Fruit fly (Drosophila melanogaster) whole organism, embryonic: Measurements from ENCODE around the gene CG33489.

ENCODE experiments used
- Awh ChIP-seq: fragments of 200-800 bp; sonication (Bioruptor generic); IDR thresholded peaks from 2 replicates; pipeline ENCODE4, ENCODE4 v1.3.6; 2022; ENCODE audit warnings: missing biosample characterization, missing genetic modification characterization
- BtbVII ChIP-seq: fragments of 200-800 bp; sonication (Bioruptor generic); optimal IDR thresholded peaks from 3 replicates; lab custom pipeline; 2017; ENCODE audit warnings: missing biosample characterization, mild to moderate bottlenecking, missing genetic modification characterization
- CG10654 ChIP-seq: fragments of 200-800 bp; sonication (Bioruptor generic); optimal IDR thresholded peaks from 2 replicates; lab custom pipeline; 2016; ENCODE audit warnings: missing biosample characterization, missing genetic modification characterization
- CG11723 ChIP-seq: fragments of 200-800 bp; sonication (Bioruptor generic); optimal IDR thresholded peaks from 2 replicates; lab custom pipeline; 2017; ENCODE audit warnings: missing biosample characterization, mild to moderate bottlenecking, missing genetic modification characterization
- CG12659 ChIP-seq: fragments of 200-800 bp; sonication (Bioruptor generic); optimal IDR thresholded peaks from 3 replicates; lab custom pipeline; 2017; ENCODE audit warnings: mild to moderate bottlenecking, missing biosample characterization, missing genetic modification reagents, missing genetic modification characterization
- CG13287 ChIP-seq: fragments of 200-800 bp; sonication (Bioruptor generic); IDR thresholded peaks from 2 replicates; pipeline ENCODE4 v1.3.6; 2022; ENCODE audit warnings: missing biosample characterization, missing genetic modification characterization; ENCODE audit not compliant: partially characterized antibody
- CG13775 ChIP-seq: fragments of 200-800 bp; sonication (Bioruptor generic); optimal IDR thresholded peaks from 3 replicates; lab custom pipeline; 2017; ENCODE audit warnings: missing biosample characterization, mild to moderate bottlenecking, missing genetic modification characterization
- CG17568 ChIP-seq: fragments of 200-800 bp; sonication (Bioruptor generic); optimal IDR thresholded peaks from 2 replicates; lab custom pipeline; 2018; ENCODE audit warnings: missing biosample characterization, mild to moderate bottlenecking, missing genetic modification characterization, moderate library complexity
- CG18262 ChIP-seq: fragments of 200-800 bp; optimal IDR thresholded peaks from 3 replicates; lab custom pipeline; 2019; ENCODE audit warnings: missing biosample characterization, mild to moderate bottlenecking, missing genetic modification characterization, moderate library complexity
- CG32767 ChIP-seq: fragments of 200-800 bp; sonication (Bioruptor generic); IDR thresholded peaks from 2 replicates; pipeline ENCODE4 v1.3.6; 2022; ENCODE audit warnings: missing biosample characterization, missing genetic modification characterization
- CG33557 ChIP-seq: fragments of 200-800 bp; sonication (Bioruptor generic); optimal IDR thresholded peaks from 2 replicates; lab custom pipeline; 2019; ENCODE audit warnings: missing biosample characterization, mild to moderate bottlenecking, missing genetic modification characterization, moderate library complexity
- CG4328 ChIP-seq: fragments of 200-800 bp; sonication (Bioruptor generic); optimal IDR thresholded peaks from 3 replicates; lab custom pipeline; 2017; ENCODE audit warnings: missing biosample characterization, missing genetic modification reagents, missing genetic modification characterization
- CG6813 ChIP-seq: fragments of 200-800 bp; sonication (Bioruptor generic); optimal IDR thresholded peaks from 2 replicates; lab custom pipeline; 2017; ENCODE audit warnings: missing biosample characterization, missing genetic modification characterization, mild to moderate bottlenecking, moderate library complexity, missing genetic modification reagents
- CG7745 ChIP-seq: fragments of 200-800 bp; sonication (Bioruptor generic); optimal IDR thresholded peaks from 2 replicates; lab custom pipeline; 2018; ENCODE audit warnings: missing biosample characterization, mild to moderate bottlenecking, missing genetic modification characterization, moderate library complexity
- CG7786 ChIP-seq: fragments of 200-800 bp; sonication (Bioruptor generic); optimal IDR thresholded peaks from 2 replicates; lab custom pipeline; 2016; ENCODE audit warnings: missing biosample characterization, missing genetic modification characterization
- CG8944 ChIP-seq: fragments of 200-800 bp; sonication (Bioruptor generic); optimal IDR thresholded peaks from 3 replicates; lab custom pipeline; 2016; ENCODE audit warnings: missing biosample characterization, missing genetic modification characterization
- CG9797 ChIP-seq: fragments of 200-800 bp; sonication (Bioruptor generic); optimal IDR thresholded peaks from 3 replicates; lab custom pipeline; 2018; ENCODE audit warnings: missing biosample characterization, mild to moderate bottlenecking, missing genetic modification characterization
- CG9932 ChIP-seq: fragments of 200-800 bp; sonication (Bioruptor generic); IDR thresholded peaks from 2 replicates; pipeline ENCODE4 v1.3.6; 2022; ENCODE audit warnings: missing biosample characterization, missing genetic modification characterization
- Elba2 ChIP-seq: fragments of 200-800 bp; sonication (Bioruptor generic); optimal IDR thresholded peaks from 3 replicates; lab custom pipeline; 2016; ENCODE audit warnings: missing biosample characterization, missing genetic modification characterization
- Ets97D ChIP-seq: fragments of 200-800 bp; sonication (Bioruptor generic); optimal IDR thresholded peaks from 3 replicates; lab custom pipeline; 2016; ENCODE audit warnings: missing biosample characterization, missing genetic modification characterization
- Fer2 ChIP-seq: fragments of 200-800 bp; sonication (Bioruptor generic); optimal IDR thresholded peaks from 2 replicates; lab custom pipeline; 2018; ENCODE audit warnings: missing biosample characterization, mild to moderate bottlenecking, missing genetic modification characterization, moderate library complexity
- Hsf ChIP-seq: fragments of 200-800 bp; sonication (Bioruptor generic); optimal IDR thresholded peaks from 3 replicates; lab custom pipeline; 2016; ENCODE audit warnings: missing biosample characterization, missing genetic modification characterization
- Med ChIP-seq: fragments of 200-800 bp; sonication (Bioruptor generic); peaks from one replicate; lab custom pipeline; 2016; ENCODE audit warnings: missing biosample characterization, missing genetic modification characterization, mild to moderate bottlenecking, inconsistent platforms, moderate library complexity
- Myb ChIP-seq: fragments of 200-800 bp; sonication (Bioruptor generic); optimal IDR thresholded peaks from 2 replicates; lab custom pipeline; 2016; ENCODE audit warnings: missing biosample characterization, missing genetic modification characterization
- Pdp1 ChIP-seq, 2 experiments: fragments of 200-800 bp; sonication (Bioruptor generic); optimal IDR thresholded peaks; 3 replicates each; lab custom pipeline; 2016; ENCODE audit warnings: missing biosample characterization in 2 of 2, missing genetic modification characterization in 2 of 2, mild to moderate bottlenecking in 1 of 2, moderate library complexity in 1 of 2
- Ravus ChIP-seq: fragments of 200-800 bp; sonication (Bioruptor generic); IDR thresholded peaks from 2 replicates; pipeline ENCODE4 v1.3.6; 2022; ENCODE audit warnings: missing biosample characterization, missing genetic modification characterization
- Stat92E ChIP-seq, 3 experiments: fragments of >200 bp in 2 of 3; fragments of 200-800 bp in 1 of 3; sonication (Bioruptor generic) in 1 of 3; optimal IDR thresholded peaks; 2 replicates each; lab custom pipeline; 2017 to 2019; ENCODE audit warnings: missing biosample characterization in 3 of 3, missing genetic modification characterization in 3 of 3, mild to moderate bottlenecking in 1 of 3, moderate library complexity in 1 of 3
- abd-A ChIP-seq: fragments of 200-800 bp; sonication (Bioruptor generic); optimal IDR thresholded peaks from 3 replicates; lab custom pipeline; 2019; ENCODE audit warnings: missing biosample characterization, mild to moderate bottlenecking, missing genetic modification characterization, moderate library complexity
- al ChIP-seq: fragments of 200-800 bp; sonication (Bioruptor generic); IDR thresholded peaks from 2 replicates; pipeline ENCODE4 v1.3.6; 2022; ENCODE audit warnings: missing biosample characterization, missing genetic modification characterization
- aop ChIP-seq: fragments of 200-800 bp; sonication (Bioruptor generic); IDR thresholded peaks from 2 replicates; pipeline ENCODE4 v1.3.6; 2022; ENCODE audit warnings: missing biosample characterization, missing genetic modification characterization
- ara ChIP-seq: fragments of 200-800 bp; sonication (Bioruptor generic); IDR thresholded peaks from 2 replicates; pipeline ENCODE4 v1.3.6; 2022; ENCODE audit warnings: missing biosample characterization, missing genetic modification characterization
- bbx ChIP-seq: fragments of 200-800 bp; sonication (Bioruptor generic); IDR thresholded peaks from 2 replicates; pipeline ENCODE4 v1.3.6; 2022; ENCODE audit warnings: missing biosample characterization, missing genetic modification characterization; ENCODE audit not compliant: partially characterized antibody
- croc ChIP-seq: fragments of 200-800 bp; sonication (Bioruptor generic); conservative IDR thresholded peaks from 3 replicates; pipeline ENCODE4 v1.3.6; 2022; ENCODE audit warnings: missing biosample characterization, missing genetic modification characterization
- en ChIP-seq: fragments of 200-800 bp; sonication (Bioruptor generic); optimal IDR thresholded peaks from 2 replicates; lab custom pipeline; 2016; ENCODE audit warnings: missing biosample characterization, missing genetic modification characterization
- gcm2 ChIP-seq: fragments of 200-800 bp; sonication (Bioruptor generic); optimal IDR thresholded peaks from 2 replicates; lab custom pipeline; 2016; ENCODE audit warnings: missing biosample characterization, missing genetic modification characterization
- hb ChIP-seq: fragments of 200-800 bp; sonication (Bioruptor generic); IDR thresholded peaks from 3 replicates; pipeline ENCODE4 v1.3.6; 2022; ENCODE audit warnings: missing biosample characterization, missing genetic modification characterization; ENCODE audit not compliant: partially characterized antibody
- inv ChIP-seq: fragments of 200-800 bp; sonication (Bioruptor generic); IDR thresholded peaks from 2 replicates; pipeline ENCODE4 v1.3.6; 2022; ENCODE audit warnings: missing biosample characterization, missing genetic modification characterization; ENCODE audit not compliant: partially characterized antibody
- nau ChIP-seq: fragments of 200-800 bp; sonication (Bioruptor generic); optimal IDR thresholded peaks from 3 replicates; lab custom pipeline; 2017; ENCODE audit warnings: missing biosample characterization, mild to moderate bottlenecking, missing genetic modification characterization, missing genetic modification reagents
- pb ChIP-seq: fragments of 200-800 bp; sonication (Bioruptor generic); optimal IDR thresholded peaks from 3 replicates; lab custom pipeline; 2016; ENCODE audit warnings: missing biosample characterization, missing genetic modification characterization
- pfk ChIP-seq: fragments of 200-800 bp; sonication (Bioruptor generic); optimal IDR thresholded peaks from 2 replicates; lab custom pipeline; 2018; ENCODE audit warnings: missing biosample characterization, mild to moderate bottlenecking, missing genetic modification characterization, moderate library complexity
- ranshi ChIP-seq: fragments of 200-800 bp; sonication (Bioruptor generic); IDR thresholded peaks from 2 replicates; pipeline ENCODE4 v1.3.6; 2022; ENCODE audit warnings: missing biosample characterization, missing genetic modification characterization
- sens ChIP-seq: fragments of 200-800 bp; sonication (Bioruptor generic); peaks from one replicate; lab custom pipeline; 2016; ENCODE audit warnings: missing biosample characterization, missing genetic modification characterization
- slbo ChIP-seq: fragments of 200-800 bp; sonication (Bioruptor generic); IDR thresholded peaks from 2 replicates; pipeline ENCODE4 v1.3.6; 2022; ENCODE audit warnings: missing biosample characterization, missing genetic modification characterization
- sna ChIP-seq: fragments of 200-800 bp; sonication (Bioruptor generic); IDR thresholded peaks from 2 replicates; pipeline ENCODE4 v1.3.6; 2022; ENCODE audit warnings: missing biosample characterization, missing genetic modification characterization; ENCODE audit not compliant: partially characterized antibody
- so ChIP-seq: fragments of 200-800 bp; sonication (Bioruptor generic); IDR thresholded peaks from 3 replicates; pipeline ENCODE4 v1.3.6; 2022; ENCODE audit warnings: missing biosample characterization, missing genetic modification characterization
- stwl ChIP-seq: fragments of 200-800 bp; sonication (Bioruptor generic); optimal IDR thresholded peaks from 3 replicates; lab custom pipeline; 2018; ENCODE audit warnings: missing biosample characterization, mild to moderate bottlenecking, missing genetic modification characterization, moderate library complexity
- zfh2 ChIP-seq: fragments of 200-800 bp; sonication (Bioruptor generic); optimal IDR thresholded peaks from 2 replicates; lab custom pipeline; 2016; ENCODE audit warnings: missing biosample characterization, missing genetic modification characterization

Gene CG33489

dm6 chr3L:11540330-11540702, 36.5 kb downstream of the CG33489 start (continued):
- TF ChIP-seq Pdp1 (GFP tag; optimal IDR thresholded peaks at IDR 0.05; lab: Kevin White, UChicago) (peak in 1 of 2 experiments; percentile 10), ara (0 out of 2 replicates have a peak, but pooled peaks have one; percentile 38), CG8944 (GFP tag; lab: Kevin White, UChicago) (peak; percentile 19), bbx (GFP tag; lab: Robert Waterston, UW) (no peak), CG4328 (peak; percentile 6), en (GFP tag; lab: Kevin White, UChicago) (peak; percentile 24), CG18262 (tag; lab: Kevin White, UChicago) (peak; percentile 20), so (GFP tag; lab: Robert Waterston, UW) (peak; percentile 51; the same call in 1 of the 3 replicates), Hsf (GFP tag; lab: Kevin White, UChicago) (no peak)

dm6 chr3L:11539511-11540329, 37.1 kb downstream of the CG33489 start:
- no peak for TF ChIP-seq inv (GFP tag; lab: Robert Waterston, UW)
- no peak for TF ChIP-seq CG33557 (GFP tag; lab: Kevin White, UChicago)
- no peak for TF ChIP-seq ranshi
- TF ChIP-seq pb (GFP tag; lab: Kevin White, UChicago), result no peak
- no peak for TF ChIP-seq CG7745
- TF ChIP-seq Med (GFP tag; lab: Kevin White, UChicago), result peak; percentile 37
- no peak for TF ChIP-seq croc (GFP tag; lab: Robert Waterston, UW)
- TF ChIP-seq CG13775 (GFP tag; lab: Kevin White, UChicago), result no peak
- peak; percentile 58; the same call in 1 of the 2 replicates for TF ChIP-seq Awh (GFP tag; lab: Robert Waterston, UW)
- no peak for TF ChIP-seq al (GFP tag; lab: Robert Waterston, UW)
- no peak for TF ChIP-seq Myb (GFP tag; lab: Kevin White, UChicago)
- no peak for TF ChIP-seq Fer2 (tag; lab: Kevin White, UChicago)
- TF ChIP-seq stwl, result peak; percentile 98
- no peak for TF ChIP-seq CG12659 (GFP tag; lab: Kevin White, UChicago)
- no peak for TF ChIP-seq CG9797
- no peak for TF ChIP-seq zfh2 (GFP tag; lab: Kevin White, UChicago)
- no peak for TF ChIP-seq Ets97D (GFP tag; lab: Kevin White, UChicago)
- no peak for TF ChIP-seq CG11723 (GFP tag; lab: Kevin White, UChicago)
- peak in 1 of 2 experiments; percentile 72 for TF ChIP-seq Pdp1 (GFP tag; optimal IDR thresholded peaks at IDR 0.05; lab: Kevin White, UChicago)
- TF ChIP-seq CG7786, result no peak
- TF ChIP-seq sna (GFP tag; lab: Robert Waterston, UW), result 0 out of 2 replicates have a peak, but pooled peaks have one; percentile 25
- no peak for TF ChIP-seq nau (GFP tag; lab: Kevin White, UChicago)
- no peak for TF ChIP-seq BtbVII (GFP tag; lab: Kevin White, UChicago)
- no peak for TF ChIP-seq CG10654 (GFP tag; lab: Kevin White, UChicago)
- TF ChIP-seq aop, result no peak
- no peak for TF ChIP-seq CG32767 (GFP tag; lab: Robert Waterston, UW)
- TF ChIP-seq slbo (GFP tag; lab: Robert Waterston, UW), result no peak
- TF ChIP-seq gcm2 (GFP tag; lab: Kevin White, UChicago), result no peak
- TF ChIP-seq Ravus (GFP tag; lab: Robert Waterston, UW), result no peak
- TF ChIP-seq abd-A (tag; lab: Kevin White, UChicago), result peak; percentile 57
- peak; percentile 46; the same call in 1 of the 2 replicates for TF ChIP-seq CG13287 (GFP tag; lab: Robert Waterston, UW)
- no peak for TF ChIP-seq CG6813 (GFP tag; lab: Kevin White, UChicago)
- TF ChIP-seq Stat92E (GFP tag; optimal IDR thresholded peaks at IDR 0.05; lab: Kevin White, UChicago), result no peak
- no peak for TF ChIP-seq CG17568 (GFP tag; lab: Kevin White, UChicago)
- TF ChIP-seq CG9932, result no peak
- TF ChIP-seq pfk (GFP tag; lab: Kevin White, UChicago), result no peak
- no peak for TF ChIP-seq hb (GFP tag; lab: Robert Waterston, UW)
- TF ChIP-seq Elba2, result no peak
- peak; percentile 55 for TF ChIP-seq sens (GFP tag; lab: Kevin White, UChicago)
